Worm (Caenorhabditis elegans): ENCODE results near the gene mdl-1.

mdl-1 gene

DNA sequence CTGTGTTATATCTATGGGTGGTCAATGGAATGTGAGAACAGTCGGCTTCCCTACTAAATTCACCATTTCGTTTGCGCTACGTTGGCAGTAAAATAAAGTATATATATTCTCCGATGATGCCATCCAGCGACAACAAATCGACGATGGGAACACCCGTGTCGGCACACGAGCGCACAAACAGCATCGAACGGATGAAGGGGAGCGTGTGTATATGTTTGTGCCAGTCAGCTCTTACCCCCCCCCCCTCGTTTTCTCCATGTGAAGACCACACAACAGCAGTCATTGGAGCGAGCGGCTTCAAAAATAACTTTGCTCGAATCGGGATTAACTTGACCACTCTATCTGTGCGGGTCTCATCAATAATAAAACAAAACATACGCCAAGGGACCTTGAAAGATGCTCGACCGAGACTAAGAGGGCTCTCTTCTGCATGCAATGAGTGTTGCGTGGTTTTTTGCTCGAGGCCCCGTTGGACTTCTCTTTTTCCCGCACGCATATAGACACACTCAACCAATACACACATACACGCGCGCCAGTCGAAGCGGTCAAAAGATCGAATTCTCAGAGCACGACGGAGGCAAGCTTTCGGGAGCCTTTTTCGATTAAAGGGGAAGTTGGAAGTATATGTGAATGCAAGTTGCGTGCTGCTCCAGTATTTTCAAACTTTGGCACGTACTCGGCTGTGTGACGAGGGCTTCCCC, 1.7 kb upstream of the mdl-1 start:
- TF ChIP-seq lin-35 (GFP tag; optimal IDR thresholded peaks at IDR 0.05) (peak in 1 of 3 experiments; percentile 8), ztf-26 (tag; optimal IDR thresholded peaks at IDR 0.05) (no peak), Y53G8AR.9 (GFP tag; conservative IDR thresholded peaks at IDR 0.05) (no peak), ama-1 (optimal IDR thresholded peaks at IDR 0.05) (no peak), ama-1 (GFP tag; optimal IDR thresholded peaks at IDR 0.05) (peak in 1 of 2 experiments; percentile 24), zfh-2 (GFP tag; conservative IDR thresholded peaks at IDR 0.05) (peak; percentile 23), F55B11.4 (tag; optimal IDR thresholded peaks at IDR 0.05; ENCODE audit: borderline replicate concordance, insufficient read depth) (no peak), ceh-27 (GFP tag; optimal IDR thresholded peaks at IDR 0.05) (peak; percentile 24)

DNA sequence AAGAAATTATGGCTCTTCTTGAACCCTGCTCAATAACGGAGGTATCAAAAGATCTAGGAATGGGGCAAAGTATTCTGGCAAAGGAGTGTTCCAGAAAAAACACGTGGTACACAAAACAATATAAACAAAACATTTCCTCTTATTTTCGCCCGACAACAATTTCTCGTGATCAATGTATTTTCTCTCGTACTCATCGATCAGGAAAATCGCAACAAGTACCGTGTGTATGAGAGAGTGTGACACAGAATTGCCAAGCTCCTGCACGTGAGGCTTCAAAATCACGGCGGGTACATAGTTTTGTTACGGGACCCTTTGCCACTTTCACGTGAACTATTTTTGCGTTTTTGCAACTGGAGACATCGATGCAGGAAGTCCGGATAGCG, 1.2 kb upstream of the mdl-1 start:
- TF ChIP-seq snpc-1.3 (tag; optimal IDR thresholded peaks at IDR 0.05; ENCODE audit: insufficient read depth) = no peak
- no peak for TF ChIP-seq lin-40 (tag; optimal IDR thresholded peaks at IDR 0.05)
- no peak for TF ChIP-seq hmg-1.2 (GFP tag; IDR thresholded peaks at IDR 0.05)
- TF ChIP-seq nfya-2 (GFP tag; IDR thresholded peaks at IDR 0.05) = no peak
- no peak for TF ChIP-seq ztf-22 (GFP tag; optimal IDR thresholded peaks at IDR 0.05)
- 0 out of 2 replicates have a peak, but pooled peaks have one; percentile 31 for TF ChIP-seq egl-44 (GFP tag; IDR thresholded peaks at IDR 0.05)
- TF ChIP-seq K11D2.4 (GFP tag; IDR thresholded peaks at IDR 0.05) = no peak
- TF ChIP-seq somi-1 (GFP tag; optimal IDR thresholded peaks at IDR 0.05) = peak; percentile 36
- no peak for TF ChIP-seq F10E7.11 (tag; optimal IDR thresholded peaks at IDR 0.05)
- TF ChIP-seq ceh-27 (GFP tag; optimal IDR thresholded peaks at IDR 0.05) = no peak
- TF ChIP-seq ztf-3 (GFP tag; optimal IDR thresholded peaks at IDR 0.05) = no peak
- TF ChIP-seq mel-28 (tag; optimal IDR thresholded peaks at IDR 0.05; ENCODE audit: borderline replicate concordance) = no peak
- TF ChIP-seq tbx-9 (tag; optimal IDR thresholded peaks at IDR 0.05; ENCODE audit: borderline replicate concordance) = no peak
- no peak for TF ChIP-seq lag-1 (GFP tag; IDR thresholded peaks at IDR 0.05)
- TF ChIP-seq chd-7 (tag; optimal IDR thresholded peaks at IDR 0.05) = no peak
- TF ChIP-seq attf-6 (GFP tag; IDR thresholded peaks at IDR 0.05) = no peak
- no peak for TF ChIP-seq lsy-27 (tag; optimal IDR thresholded peaks at IDR 0.05; ENCODE audit: borderline replicate concordance, insufficient read depth)
- no peak for TF ChIP-seq T26A5.8 (tag; optimal IDR thresholded peaks at IDR 0.05)
- no peak for TF ChIP-seq nhr-90 (tag; optimal IDR thresholded peaks at IDR 0.05)
- no peak for TF ChIP-seq mes-4 (tag; optimal IDR thresholded peaks at IDR 0.05)
- TF ChIP-seq Y95B8A.8 (GFP tag; IDR thresholded peaks at IDR 0.05) = no peak
- no peak for TF ChIP-seq attf-3 (GFP tag; conservative IDR thresholded peaks at IDR 0.05)
- TF ChIP-seq F52B5.7 (tag; optimal IDR thresholded peaks at IDR 0.05) = no peak
- no peak for TF ChIP-seq F23B12.7 (tag; optimal IDR thresholded peaks at IDR 0.05; ENCODE audit: insufficient read depth)
- TF ChIP-seq gei-17 (GFP tag; optimal IDR thresholded peaks at IDR 0.05) = no peak
- peak; percentile 56; the same call in 1 of the 2 replicates for TF ChIP-seq let-526 (GFP tag; IDR thresholded peaks at IDR 0.05)
- peak; percentile 52; the same call in 1 of the 2 replicates for TF ChIP-seq C06A6.2 (GFP tag; conservative IDR thresholded peaks at IDR 0.05)
- TF ChIP-seq sptf-2 (GFP tag; optimal IDR thresholded peaks at IDR 0.05) = no peak
- peak; percentile 34; the same call in 1 of the 2 replicates for TF ChIP-seq hsf-1 (GFP tag; IDR thresholded peaks at IDR 0.05)

DNA sequence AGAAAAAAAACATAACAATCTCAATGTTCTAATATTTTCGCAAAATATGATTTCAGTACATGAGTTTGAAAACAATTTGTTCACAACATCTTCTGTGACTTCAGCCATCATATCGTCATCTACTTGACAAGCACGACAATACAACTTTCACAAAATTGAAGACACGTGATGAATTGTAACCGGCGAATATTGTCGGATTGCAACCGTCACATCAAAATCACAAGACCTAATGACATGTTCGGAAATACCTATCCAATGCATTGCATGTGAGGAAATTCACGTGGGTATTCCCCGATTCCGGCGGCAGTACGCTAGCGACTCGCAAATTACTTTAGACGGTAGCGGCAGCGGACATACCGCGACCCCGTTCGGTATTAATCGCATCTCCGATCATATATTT, 619 bp upstream of the mdl-1 start:
- TF ChIP-seq ztf-18 (tag; optimal IDR thresholded peaks at IDR 0.05) (no peak), Y56A3A.18 (GFP tag; IDR thresholded peaks at IDR 0.05) (no peak), attf-3 (GFP tag; conservative IDR thresholded peaks at IDR 0.05) (no peak), dpl-1 (GFP tag; optimal IDR thresholded peaks at IDR 0.05) (no peak), bed-2 (GFP tag; IDR thresholded peaks at IDR 0.05) (no peak), ztf-6 (GFP tag; IDR thresholded peaks at IDR 0.05) (no peak), K11D2.4 (GFP tag; IDR thresholded peaks at IDR 0.05) (peak; percentile 49; the same call in 1 of the 2 replicates), Y53G8AR.9 (GFP tag; conservative IDR thresholded peaks at IDR 0.05) (0 out of 2 replicates have a peak, but pooled peaks have one; percentile 27), lin-54 (GFP tag; optimal IDR thresholded peaks at IDR 0.05) (no peak), pha-4 (tag; optimal IDR thresholded peaks at IDR 0.05) (no peak), B0261.1 (tag; optimal IDR thresholded peaks at IDR 0.05) (no peak), tlf-1 (GFP tag; optimal IDR thresholded peaks at IDR 0.05) (no peak), ZK185.1 (tag; optimal IDR thresholded peaks at IDR 0.05; ENCODE audit: poor library complexity, severe bottlenecking) (peak; percentile 28)

Measured in whole organism, young adult.